Worm (Caenorhabditis elegans): ENCODE results near the gene rom-2.
A peak's percentile ranks its signal among the peaks of the same experiment; 100 is the strongest.

The rom-2 gene

ce11 chrIII:9626602-9627001 is 31.1 kb upstream of the rom-2 start:
- no peak for TF ChIP-seq lin-40 (tag; optimal IDR thresholded peaks at IDR 0.05)
- no peak for TF ChIP-seq F49E8.2 (tag; optimal IDR thresholded peaks at IDR 0.05; ENCODE audit: insufficient read depth)
- TF ChIP-seq hsf-1 (GFP tag; IDR thresholded peaks at IDR 0.05): peak; percentile 5; the same call in 1 of the 2 replicates
- TF ChIP-seq F23B12.7 (tag; optimal IDR thresholded peaks at IDR 0.05; ENCODE audit: insufficient read depth): no peak
- peak; percentile 29 for TF ChIP-seq attf-5 (GFP tag; optimal IDR thresholded peaks at IDR 0.05)
- TF ChIP-seq nhr-80 (tag; optimal IDR thresholded peaks at IDR 0.05): no peak
- TF ChIP-seq ceh-100 (GFP tag; IDR thresholded peaks at IDR 0.05): no peak
- TF ChIP-seq B0336.3 (GFP tag; IDR thresholded peaks at IDR 0.05): peak; percentile 32; the same call in 1 of the 2 replicates
- 0 out of 2 replicates have a peak, but pooled peaks have one; percentile 50 for TF ChIP-seq ekl-4 (GFP tag; IDR thresholded peaks at IDR 0.05)
- TF ChIP-seq D2030.7 (GFP tag; IDR thresholded peaks at IDR 0.05): no peak
- TF ChIP-seq chd-7 (tag; optimal IDR thresholded peaks at IDR 0.05): peak; percentile 37
- peak; percentile 57 for TF ChIP-seq ZK185.1 (tag; optimal IDR thresholded peaks at IDR 0.05; ENCODE audit: poor library complexity, severe bottlenecking)
- TF ChIP-seq madf-6 (GFP tag; IDR thresholded peaks at IDR 0.05): no peak
- TF ChIP-seq egl-44 (GFP tag; IDR thresholded peaks at IDR 0.05): no peak
- TF ChIP-seq hrde-1 (tag; optimal IDR thresholded peaks at IDR 0.05; ENCODE audit: borderline replicate concordance): no peak
- no peak for TF ChIP-seq nfya-2 (GFP tag; IDR thresholded peaks at IDR 0.05)
- peak; percentile 36; the same call in 1 of the 2 replicates for TF ChIP-seq mcd-1 (GFP tag; IDR thresholded peaks at IDR 0.05)
- 0 out of 2 replicates have a peak, but pooled peaks have one; percentile 15 for TF ChIP-seq K11D2.4 (GFP tag; IDR thresholded peaks at IDR 0.05)
- peak; percentile 50 for TF ChIP-seq zim-3 (tag; optimal IDR thresholded peaks at IDR 0.05)
- TF ChIP-seq lin-26 (GFP tag; IDR thresholded peaks at IDR 0.05): peak; percentile 6; the same call in 1 of the 2 replicates
- peak in 1 of 3 experiments; percentile 5 for TF ChIP-seq lin-35 (GFP tag; optimal IDR thresholded peaks at IDR 0.05)
- no peak for TF ChIP-seq zfh-2 (GFP tag; conservative IDR thresholded peaks at IDR 0.05)
- TF ChIP-seq F55B11.4 (tag; optimal IDR thresholded peaks at IDR 0.05; ENCODE audit: borderline replicate concordance, insufficient read depth): no peak
- no peak for TF ChIP-seq hmg-1.2 (GFP tag; IDR thresholded peaks at IDR 0.05)
- TF ChIP-seq mes-4 (tag; optimal IDR thresholded peaks at IDR 0.05): no peak
- 0 out of 2 replicates have a peak, but pooled peaks have one; percentile 21 for TF ChIP-seq pbrm-1 (GFP tag; IDR thresholded peaks at IDR 0.05)
- no peak for TF ChIP-seq F37B4.10 (GFP tag; IDR thresholded peaks at IDR 0.05)
- no peak for TF ChIP-seq cebp-1 (GFP tag; IDR thresholded peaks at IDR 0.05)
- peak; percentile 46 for TF ChIP-seq cebp-1 (tag; optimal IDR thresholded peaks at IDR 0.05)
- TF ChIP-seq ztf-28 (GFP tag; IDR thresholded peaks at IDR 0.05): no peak
- TF ChIP-seq repo-1 (tag; optimal IDR thresholded peaks at IDR 0.05): no peak
- TF ChIP-seq Y79H2A.3 (GFP tag; conservative IDR thresholded peaks at IDR 0.05): no peak
- TF ChIP-seq nhr-90 (tag; optimal IDR thresholded peaks at IDR 0.05): no peak
- TF ChIP-seq nfyb-1 (GFP tag; IDR thresholded peaks at IDR 0.05): no peak
- TF ChIP-seq tbx-9 (tag; optimal IDR thresholded peaks at IDR 0.05; ENCODE audit: borderline replicate concordance): no peak
- no peak for TF ChIP-seq ztf-26 (tag; optimal IDR thresholded peaks at IDR 0.05)

ce11 chrIII:9623460-9623859 is 28.0 kb upstream of the rom-2 start:
- peak; percentile 46; the same call in 1 of the 2 replicates for TF ChIP-seq zfh-2 (GFP tag; conservative IDR thresholded peaks at IDR 0.05)
- TF ChIP-seq K12H6.12 (tag; optimal IDR thresholded peaks at IDR 0.05): peak; percentile 2
- peak; percentile 47 for TF ChIP-seq F52B5.7 (tag; optimal IDR thresholded peaks at IDR 0.05)
- TF ChIP-seq bed-2 (GFP tag; IDR thresholded peaks at IDR 0.05): no peak
- TF ChIP-seq ztf-28 (GFP tag; IDR thresholded peaks at IDR 0.05): 0 out of 2 replicates have a peak, but pooled peaks have one; percentile 47
- TF ChIP-seq repo-1 (tag; optimal IDR thresholded peaks at IDR 0.05): peak; percentile 59
- TF ChIP-seq snpc-4 (GFP tag; optimal IDR thresholded peaks at IDR 0.05): no peak
- no peak for TF ChIP-seq snpc-4 (tag; optimal IDR thresholded peaks at IDR 0.05)
- peak; percentile 21; the same call in 1 of the 2 replicates for TF ChIP-seq dox-1 (GFP tag; IDR thresholded peaks at IDR 0.05)

All from whole organism, young adult.